2 fruit fly cellular contexts compared by ENCODE assay signal in the genomic region with DNA sequence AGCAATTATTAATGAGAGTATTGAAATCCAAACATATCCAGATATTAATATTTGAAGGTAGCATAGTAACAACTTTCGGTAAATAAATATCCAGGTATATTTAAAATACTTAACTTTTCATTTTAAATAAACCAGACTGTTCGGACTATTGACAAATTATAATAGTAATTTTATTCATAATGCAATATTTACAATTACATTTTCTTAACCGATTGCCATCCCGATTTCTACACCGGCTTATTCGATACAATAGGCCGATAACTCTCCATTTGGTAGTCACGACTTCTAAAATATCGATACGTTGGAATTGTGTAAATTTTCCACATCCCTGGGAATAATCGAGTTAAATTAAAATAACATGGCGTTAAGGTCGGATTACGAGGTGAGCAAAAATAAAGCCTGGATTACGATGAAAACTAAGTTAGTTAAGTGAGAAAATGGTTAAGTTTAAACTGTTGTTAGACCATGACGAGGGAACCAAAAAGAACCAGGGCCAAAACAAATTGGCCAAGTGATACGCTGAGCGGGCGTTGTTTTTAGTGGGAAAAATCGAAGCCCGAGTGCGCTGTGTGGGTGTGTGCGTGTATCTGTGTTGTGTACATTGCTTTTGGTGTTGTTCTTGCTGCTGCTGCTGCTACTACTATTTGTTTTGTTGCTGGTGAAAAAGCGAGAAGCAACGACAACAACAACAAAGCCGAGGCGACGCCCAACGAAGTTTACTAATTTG.
TF ChIP-seq lines count a peak whose summit lies in the region.

Gene Atpalpha (plus strand): TSS at position 267 of the 727 bp plus-strand sequence.

TF ChIP-seq in whole organism, embryonic, 481 proteins besides CTCF, POLR2A, EP300 and RAD21 (continued from another document and continues in another):
- TF ChIP-seq CG12769 (tag; optimal IDR thresholded peaks at IDR 0.05; lab: Kevin White, UChicago) (no peak), CG6654 (GFP tag; optimal IDR thresholded peaks at IDR 0.05; lab: Kevin White, UChicago) (no peak), Max (GFP tag; optimal IDR thresholded peaks at IDR 0.05; lab: Kevin White, UChicago) (no peak), Dbx (GFP tag; IDR thresholded peaks at IDR 0.05; lab: Robert Waterston, UW) (peak; percentile 30; the same call in 1 of the 3 replicates), CG15696 (tag; optimal IDR thresholded peaks at IDR 0.05; lab: Kevin White, UChicago) (no peak), hbn (GFP tag; IDR thresholded peaks at IDR 0.05; lab: Robert Waterston, UW; ENCODE audit: partially characterized antibody) (peak; percentile 93), bigmax (GFP tag; optimal IDR thresholded peaks at IDR 0.05; lab: Kevin White, UChicago) (peak; percentile 11), unpg (GFP tag; optimal IDR thresholded peaks at IDR 0.05; lab: Kevin White, UChicago) (peak; percentile 12), NfI (GFP tag; optimal IDR thresholded peaks at IDR 0.05; lab: Kevin White, UChicago) (no peak), ac (GFP tag; optimal IDR thresholded peaks at IDR 0.05; lab: Kevin White, UChicago) (no peak), Med (GFP tag; lab: Kevin White, UChicago) (peak; percentile 67), crc (GFP tag; optimal IDR thresholded peaks at IDR 0.05; lab: Kevin White, UChicago) (no peak), Atf-2 (GFP tag; optimal IDR thresholded peaks at IDR 0.05; lab: Kevin White, UChicago) (no peak), tap (tag; optimal IDR thresholded peaks at IDR 0.05; lab: Kevin White, UChicago) (peak; percentile 31), CG17385 (GFP tag; optimal IDR thresholded peaks at IDR 0.05; lab: Kevin White, UChicago) (no peak), CG1603 (tag; optimal IDR thresholded peaks at IDR 0.05; lab: Kevin White, UChicago) (peak; percentile 67), CG16863 (GFP tag; optimal IDR thresholded peaks at IDR 0.05; lab: Kevin White, UChicago) (no peak), CG11504 (tag; optimal IDR thresholded peaks at IDR 0.05; lab: Kevin White, UChicago) (no peak), B-H2 (GFP tag; optimal IDR thresholded peaks at IDR 0.05; lab: Kevin White, UChicago) (peak; percentile 24), Drgx (GFP tag; IDR thresholded peaks at IDR 0.05; lab: Robert Waterston, UW) (no peak), sna (GFP tag; IDR thresholded peaks at IDR 0.05; lab: Robert Waterston, UW; ENCODE audit: partially characterized antibody) (peak; percentile 97), sima (GFP tag; optimal IDR thresholded peaks at IDR 0.05; lab: Kevin White, UChicago) (no peak), slbo (GFP tag; IDR thresholded peaks at IDR 0.05; lab: Robert Waterston, UW) (no peak; the same call in 1 of the 2 replicates), rib (GFP tag; IDR thresholded peaks at IDR 0.05; lab: Robert Waterston, UW) (no peak), Mrtf (GFP tag; IDR thresholded peaks at IDR 0.05; lab: Robert Waterston, UW) (no peak), trh (GFP tag; optimal IDR thresholded peaks at IDR 0.05; lab: Kevin White, UChicago) (no peak), org-1 (GFP tag; optimal IDR thresholded peaks at IDR 0.05; lab: Kevin White, UChicago) (no peak), stc (GFP tag; IDR thresholded peaks at IDR 0.05; lab: Robert Waterston, UW) (no peak), CG1832 (GFP tag; optimal IDR thresholded peaks at IDR 0.05; lab: Kevin White, UChicago) (no peak), CG30403 (GFP tag; optimal IDR thresholded peaks at IDR 0.05; lab: Kevin White, UChicago) (no peak), CG16815 (GFP tag; optimal IDR thresholded peaks at IDR 0.05; lab: Kevin White, UChicago) (no peak), odd (GFP tag; optimal IDR thresholded peaks at IDR 0.05; lab: Kevin White, UChicago) (peak; percentile 42), CG32767 (GFP tag; IDR thresholded peaks at IDR 0.05; lab: Robert Waterston, UW) (no peak), CG4404 (GFP tag; IDR thresholded peaks at IDR 0.05; lab: Robert Waterston, UW) (no peak), HLH3B (GFP tag; IDR thresholded peaks at IDR 0.05; lab: Robert Waterston, UW) (no peak), Neu2 (GFP tag; optimal IDR thresholded peaks at IDR 0.05; lab: Kevin White, UChicago; ENCODE audit: borderline replicate concordance) (peak; percentile 85), CG3726 (GFP tag; IDR thresholded peaks at IDR 0.05; lab: Robert Waterston, UW) (no peak), pita (GFP tag; optimal IDR thresholded peaks at IDR 0.05; lab: Kevin White, UChicago) (peak; percentile 24), CG31441 (GFP tag; IDR thresholded peaks at IDR 0.05; lab: Robert Waterston, UW) (peak; percentile 23; the same call in 1 of the 2 replicates), mirr (GFP tag; optimal IDR thresholded peaks at IDR 0.05; lab: Kevin White, UChicago) (peak; percentile 8), CG1792 (GFP tag; optimal IDR thresholded peaks at IDR 0.05; lab: Kevin White, UChicago) (no peak), chif (GFP tag; optimal IDR thresholded peaks at IDR 0.05; lab: Kevin White, UChicago) (no peak), knrl (GFP tag; IDR thresholded peaks at IDR 0.05; lab: Robert Waterston, UW; ENCODE audit: partially characterized antibody) (peak; percentile 90), esg (GFP tag; conservative IDR thresholded peaks at IDR 0.05; lab: Robert Waterston, UW) (no peak), CG9797 (GFP tag; optimal IDR thresholded peaks at IDR 0.05; lab: Kevin White, UChicago) (peak; percentile 20), CG6765 (GFP tag; optimal IDR thresholded peaks at IDR 0.05; lab: Kevin White, UChicago) (no peak), tio (GFP tag; optimal IDR thresholded peaks at IDR 0.05; lab: Kevin White, UChicago) (no peak), sd (tag; optimal IDR thresholded peaks at IDR 0.05; lab: Kevin White, UChicago) (peak; percentile 33), CHES-1-like (GFP tag; optimal IDR thresholded peaks at IDR 0.05; lab: Kevin White, UChicago) (peak; percentile 7), Gsc (GFP tag; IDR thresholded peaks at IDR 0.05; lab: Robert Waterston, UW) (no peak), ttk (GFP tag; IDR thresholded peaks at IDR 0.05; lab: Robert Waterston, UW) (no peak), ash1 (GFP tag; optimal IDR thresholded peaks at IDR 0.05; lab: Kevin White, UChicago) (no peak), Dll (GFP tag; IDR thresholded peaks at IDR 0.05; lab: Robert Waterston, UW; ENCODE audit: partially characterized antibody) (peak; percentile 95), wek (GFP tag; optimal IDR thresholded peaks at IDR 0.05; lab: Kevin White, UChicago) (no peak), Bdp1 (GFP tag; optimal IDR thresholded peaks at IDR 0.05; lab: Kevin White, UChicago) (no peak), nom (GFP tag; optimal IDR thresholded peaks at IDR 0.05; lab: Kevin White, UChicago) (no peak), H2.0 (GFP tag; IDR thresholded peaks at IDR 0.05; lab: Robert Waterston, UW) (no peak), Usf (GFP tag; optimal IDR thresholded peaks at IDR 0.05; lab: Kevin White, UChicago) (no peak), Rfx (GFP tag; IDR thresholded peaks at IDR 0.05; lab: Robert Waterston, UW) (no peak), chn (GFP tag; optimal IDR thresholded peaks at IDR 0.05; lab: Kevin White, UChicago) (no peak), Ravus (GFP tag; IDR thresholded peaks at IDR 0.05; lab: Robert Waterston, UW) (no peak), gcm2 (GFP tag; optimal IDR thresholded peaks at IDR 0.05; lab: Kevin White, UChicago) (no peak)

TF ChIP-seq in whole organism, prepupa, 60 proteins besides CTCF, POLR2A, EP300 and RAD21 (continued from another document):
- peak; percentile 73 for TF ChIP-seq fkh (GFP tag; optimal IDR thresholded peaks at IDR 0.05; lab: Kevin White, UChicago)
- TF ChIP-seq Hr39 (GFP tag; optimal IDR thresholded peaks at IDR 0.05; lab: Kevin White, UChicago): no peak
- TF ChIP-seq CG6854 (GFP tag; optimal IDR thresholded peaks at IDR 0.05; lab: Kevin White, UChicago): peak; percentile 14
